Fruit fly (Drosophila melanogaster): Measurements from ENCODE around the gene Fhos.

DNA sequence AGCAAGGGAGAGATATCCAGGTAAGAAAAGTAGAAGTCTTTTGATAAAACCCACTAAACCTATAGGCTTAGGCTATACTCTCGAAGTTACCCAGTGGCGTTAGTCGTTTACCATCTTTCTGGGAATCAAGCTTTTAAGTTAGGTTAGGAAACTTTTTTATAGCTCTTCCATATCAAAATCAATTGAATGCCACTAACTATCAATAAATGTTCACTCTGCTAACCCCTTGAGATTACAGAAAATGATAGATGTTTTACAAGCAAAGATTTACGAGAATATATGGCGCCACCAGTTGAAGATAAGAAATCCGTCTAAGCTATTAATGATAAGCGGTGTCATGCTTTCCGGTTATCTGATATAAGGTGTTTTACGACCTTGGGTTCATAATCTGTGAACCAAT lies 34.3 kb downstream of the Fhos start:
- no peak for TF ChIP-seq ttk (optimal IDR thresholded peaks at IDR 0.05)
- no peak for TF ChIP-seq psq (optimal IDR thresholded peaks at IDR 0.05)

All from Kc167 (cell line).